Fruit fly (Drosophila melanogaster) whole organism, embryonic: ENCODE measurements around the gene CG34296.
A peak's percentile ranks its signal among the peaks of the same experiment; 100 is the strongest.

ENCODE experiments used
- Atf6 ChIP-seq: fragments of 200-800 bp; sonication (Bioruptor generic); IDR thresholded peaks from 2 replicates; pipeline ENCODE4 v1.3.6; 2022; ENCODE audit warnings: missing biosample characterization, missing genetic modification characterization
- CG10274 ChIP-seq: fragments of 200-800 bp; sonication (Bioruptor generic); optimal IDR thresholded peaks from 3 replicates; lab custom pipeline; 2017; ENCODE audit warnings: missing biosample characterization, mild to moderate bottlenecking, missing genetic modification characterization
- CG10543 ChIP-seq: fragments of 200-800 bp; sonication (Bioruptor generic); optimal IDR thresholded peaks from 3 replicates; lab custom pipeline; 2017; ENCODE audit warnings: missing biosample characterization, mild to moderate bottlenecking, missing genetic modification characterization, moderate library complexity
- CG11093 ChIP-seq: fragments of 200-800 bp; sonication (Bioruptor generic); IDR thresholded peaks from 3 replicates; pipeline ENCODE4 v1.3.6; 2022; ENCODE audit warnings: missing biosample characterization, missing genetic modification characterization
- CG11247 ChIP-seq: fragments of 200-800 bp; sonication (Bioruptor generic); IDR thresholded peaks from 2 replicates; pipeline ENCODE4 v1.3.6; 2022; ENCODE audit warnings: missing biosample characterization, missing genetic modification characterization
- CG11456 ChIP-seq: fragments of 200-800 bp; sonication (Bioruptor generic); IDR thresholded peaks from 3 replicates; pipeline ENCODE4 v1.3.6; 2022; ENCODE audit warnings: missing biosample characterization, missing genetic modification characterization
- CG12071 ChIP-seq: fragments of 200-800 bp; sonication (Bioruptor generic); optimal IDR thresholded peaks from 3 replicates; lab custom pipeline; 2018; ENCODE audit warnings: missing biosample characterization, mild to moderate bottlenecking, missing genetic modification characterization
- CG14667 ChIP-seq: fragments of 200-800 bp; sonication (Bioruptor generic); IDR thresholded peaks from 2 replicates; pipeline ENCODE4 v1.3.6; 2022; ENCODE audit warnings: missing biosample characterization, missing genetic modification characterization
- CG1603 ChIP-seq: fragments of 200-800 bp; sonication (Bioruptor generic); optimal IDR thresholded peaks from 2 replicates; lab custom pipeline; 2019; ENCODE audit warnings: missing biosample characterization, mild to moderate bottlenecking, missing genetic modification characterization, moderate library complexity
- CG17385 ChIP-seq: fragments of 200-800 bp; sonication (Bioruptor generic); optimal IDR thresholded peaks from 3 replicates; lab custom pipeline; 2018; ENCODE audit warnings: missing biosample characterization, mild to moderate bottlenecking, missing genetic modification characterization
- CG18011 ChIP-seq: fragments of 200-800 bp; sonication (Bioruptor generic); optimal IDR thresholded peaks from 2 replicates; lab custom pipeline; 2017; ENCODE audit warnings: missing biosample characterization, missing genetic modification characterization, mild to moderate bottlenecking, moderate library complexity, missing genotype
- CG18619 ChIP-seq: fragments of 200-800 bp; sonication (Bioruptor generic); optimal IDR thresholded peaks from 3 replicates; lab custom pipeline; 2017; ENCODE audit warnings: missing biosample characterization, mild to moderate bottlenecking, missing genetic modification characterization
- CG2889 ChIP-seq: fragments of 200-800 bp; sonication (Bioruptor generic); IDR thresholded peaks from 3 replicates; pipeline ENCODE4 v1.3.6; 2022; ENCODE audit warnings: missing biosample characterization, missing genetic modification characterization
- CG4404 ChIP-seq: fragments of 200-800 bp; sonication (Bioruptor generic); IDR thresholded peaks from 2 replicates; pipeline ENCODE4 v1.3.6; 2022; ENCODE audit warnings: missing biosample characterization, missing genetic modification characterization
- CG4617 ChIP-seq: fragments of 200-800 bp; sonication (Bioruptor generic); optimal IDR thresholded peaks from 3 replicates; lab custom pipeline; 2016; ENCODE audit warnings: missing biosample characterization, missing genetic modification characterization, borderline replicate concordance
- CG5953 ChIP-seq: fragments of 200-800 bp; sonication (Bioruptor generic); IDR thresholded peaks from 2 replicates; pipeline ENCODE4 v1.3.6; 2022; ENCODE audit warnings: missing biosample characterization, missing genetic modification characterization
- CG8359 ChIP-seq: fragments of 200-800 bp; sonication (Bioruptor generic); optimal IDR thresholded peaks from 2 replicates; lab custom pipeline; 2017; ENCODE audit warnings: missing biosample characterization, mild to moderate bottlenecking, missing genetic modification characterization, borderline replicate concordance
- CG8924 ChIP-seq: fragments of 200-800 bp; optimal IDR thresholded peaks from 3 replicates; lab custom pipeline; 2019; ENCODE audit warnings: missing biosample characterization, mild to moderate bottlenecking, missing genetic modification characterization, moderate library complexity
- CG9797 ChIP-seq: fragments of 200-800 bp; sonication (Bioruptor generic); optimal IDR thresholded peaks from 3 replicates; lab custom pipeline; 2018; ENCODE audit warnings: missing biosample characterization, mild to moderate bottlenecking, missing genetic modification characterization
- CG9932 ChIP-seq: fragments of 200-800 bp; sonication (Bioruptor generic); IDR thresholded peaks from 2 replicates; pipeline ENCODE4 v1.3.6; 2022; ENCODE audit warnings: missing biosample characterization, missing genetic modification characterization
- CHES-1-like ChIP-seq: fragments of 200-800 bp; sonication (Bioruptor generic); optimal IDR thresholded peaks from 2 replicates; lab custom pipeline; 2016; ENCODE audit warnings: missing biosample characterization, missing genetic modification characterization
- CrebB ChIP-seq: fragments of 200-800 bp; sonication (Bioruptor generic); optimal IDR thresholded peaks from 3 replicates; lab custom pipeline; 2018; ENCODE audit warnings: missing biosample characterization, mild to moderate bottlenecking, missing genetic modification characterization
- Dfd ChIP-seq, 2 experiments: fragments of >200 bp; optimal IDR thresholded peaks; 2 replicates each; lab custom pipeline; 2017; ENCODE audit warnings: missing biosample characterization in 2 of 2, missing genetic modification characterization in 2 of 2
- Gsc ChIP-seq: fragments of 200-800 bp; sonication (Bioruptor generic); IDR thresholded peaks from 2 replicates; pipeline ENCODE4 v1.3.6; 2022; ENCODE audit warnings: missing biosample characterization, missing genetic modification characterization
- HLH3B ChIP-seq: fragments of 200-800 bp; sonication (Bioruptor generic); IDR thresholded peaks from 2 replicates; pipeline ENCODE4 v1.3.6; 2022; ENCODE audit warnings: missing biosample characterization, missing genetic modification characterization
- HLH54F ChIP-seq: fragments of 200-800 bp; sonication (Bioruptor generic); optimal IDR thresholded peaks from 3 replicates; lab custom pipeline; 2016; ENCODE audit warnings: missing biosample characterization, missing genetic modification characterization
- Hr51 ChIP-seq, 2 experiments: fragments of 200-800 bp; sonication (Bioruptor generic); optimal IDR thresholded peaks; 2 replicates in 1 of 2; 3 replicates in 1 of 2; lab custom pipeline; 2016 to 2018; ENCODE audit warnings: missing biosample characterization in 2 of 2, missing genetic modification characterization in 2 of 2, mild to moderate bottlenecking in 1 of 2, moderate library complexity in 1 of 2
- Jarid2 ChIP-seq: fragments of 200-800 bp; sonication (Bioruptor generic); optimal IDR thresholded peaks from 3 replicates; lab custom pipeline; 2017; ENCODE audit warnings: mild to moderate bottlenecking, missing biosample characterization, missing genetic modification reagents, missing genetic modification characterization
- MBD-R2 ChIP-seq: fragments of 200-800 bp; sonication (Bioruptor generic); IDR thresholded peaks from 2 replicates; pipeline ENCODE4 v1.3.6; 2022; ENCODE audit warnings: missing biosample characterization, missing genetic modification characterization
- Meics ChIP-seq: fragments of 200-800 bp; sonication (Bioruptor generic); optimal IDR thresholded peaks from 2 replicates; lab custom pipeline; 2017; ENCODE audit warnings: missing biosample characterization, mild to moderate bottlenecking, missing genetic modification characterization
- NfI ChIP-seq: fragments of 200-800 bp; sonication (Bioruptor generic); optimal IDR thresholded peaks from 3 replicates; lab custom pipeline; 2018; ENCODE audit warnings: missing biosample characterization, mild to moderate bottlenecking, missing genetic modification characterization, moderate library complexity
- Ptx1 ChIP-seq: fragments of 200-800 bp; sonication (Bioruptor generic); IDR thresholded peaks from 2 replicates; pipeline ENCODE4 v1.3.6; 2022; ENCODE audit warnings: missing biosample characterization, missing genetic modification characterization
- Rx ChIP-seq: fragments of 200-800 bp; sonication (Bioruptor generic); IDR thresholded peaks from 2 replicates; pipeline ENCODE4 v1.3.6; 2022; ENCODE audit warnings: missing biosample characterization, missing genetic modification characterization
- Usf ChIP-seq: fragments of 200-800 bp; sonication (Bioruptor generic); optimal IDR thresholded peaks from 2 replicates; lab custom pipeline; 2017; ENCODE audit warnings: missing genotype, missing biosample characterization, missing genetic modification characterization
- ase ChIP-seq: fragments of 200-800 bp; sonication (Bioruptor generic); IDR thresholded peaks from 3 replicates; pipeline ENCODE4 v1.3.6; 2022; ENCODE audit warnings: missing biosample characterization, missing genetic modification characterization
- cas ChIP-seq: fragments of 200-800 bp; sonication (Bioruptor generic); IDR thresholded peaks from 2 replicates; pipeline ENCODE4 v1.3.6; 2022; ENCODE audit warnings: missing biosample characterization, missing genetic modification characterization
- ewg ChIP-seq: fragments of 200-800 bp; sonication (Bioruptor generic); optimal IDR thresholded peaks from 3 replicates; lab custom pipeline; 2017; ENCODE audit warnings: mild to moderate bottlenecking, missing biosample characterization, missing genetic modification reagents, missing genetic modification characterization
- hb ChIP-seq: fragments of 200-800 bp; sonication (Bioruptor generic); IDR thresholded peaks from 3 replicates; pipeline ENCODE4 v1.3.6; 2022; ENCODE audit warnings: missing biosample characterization, missing genetic modification characterization; ENCODE audit not compliant: partially characterized antibody
- lilli ChIP-seq: fragments of 200-800 bp; sonication (Bioruptor generic); optimal IDR thresholded peaks from 3 replicates; lab custom pipeline; 2016; ENCODE audit warnings: missing biosample characterization, missing genetic modification characterization
- luna ChIP-seq: fragments of 200-800 bp; sonication (Bioruptor generic); optimal IDR thresholded peaks from 2 replicates; lab custom pipeline; 2016; ENCODE audit warnings: missing biosample characterization, missing genetic modification characterization
- maf-S ChIP-seq: fragments of 200-800 bp; sonication (Bioruptor generic); optimal IDR thresholded peaks from 2 replicates; lab custom pipeline; 2016; ENCODE audit warnings: missing biosample characterization, missing genetic modification characterization
- pho ChIP-seq: fragments of 200-800 bp; sonication (Bioruptor generic); optimal IDR thresholded peaks from 2 replicates; lab custom pipeline; 2016; ENCODE audit warnings: missing biosample characterization, missing genetic modification characterization
- repo ChIP-seq: fragments of 200-800 bp; sonication (Bioruptor generic); optimal IDR thresholded peaks from 2 replicates; lab custom pipeline; 2016; ENCODE audit warnings: missing biosample characterization, missing genetic modification characterization
- so ChIP-seq: fragments of 200-800 bp; sonication (Bioruptor generic); IDR thresholded peaks from 3 replicates; pipeline ENCODE4 v1.3.6; 2022; ENCODE audit warnings: missing biosample characterization, missing genetic modification characterization
- tgo ChIP-seq: fragments of 200-800 bp; sonication (Bioruptor generic); IDR thresholded peaks from 3 replicates; pipeline ENCODE4 v1.3.6; 2022; ENCODE audit warnings: missing biosample characterization, missing genetic modification characterization
- tin ChIP-seq: fragments of 200-800 bp; sonication (Bioruptor generic); optimal IDR thresholded peaks from 3 replicates; lab custom pipeline; 2016; ENCODE audit warnings: missing biosample characterization, missing genetic modification characterization
- trh ChIP-seq: fragments of 200-800 bp; sonication (Bioruptor generic); optimal IDR thresholded peaks from 2 replicates; lab custom pipeline; 2016; ENCODE audit warnings: missing biosample characterization, missing genetic modification characterization
- unpg ChIP-seq: fragments of 200-800 bp; sonication (Bioruptor generic); optimal IDR thresholded peaks from 3 replicates; lab custom pipeline; 2018; ENCODE audit warnings: missing biosample characterization, mild to moderate bottlenecking, missing genetic modification characterization, moderate library complexity
- usp ChIP-seq: fragments of >200 bp; optimal IDR thresholded peaks from 2 replicates; lab custom pipeline; 2017; ENCODE audit warnings: missing biosample characterization, missing genetic modification characterization
- vnd ChIP-seq: fragments of 200-800 bp; sonication (Bioruptor generic); IDR thresholded peaks from 3 replicates; pipeline ENCODE4 v1.3.6; 2022; ENCODE audit warnings: missing biosample characterization, missing genetic modification characterization; ENCODE audit not compliant: partially characterized antibody
- wek ChIP-seq: fragments of 200-800 bp; sonication (Bioruptor generic); optimal IDR thresholded peaks from 3 replicates; lab custom pipeline; 2018; ENCODE audit warnings: missing biosample characterization, mild to moderate bottlenecking, missing genetic modification characterization, moderate library complexity

Gene CG34296

dm6 chr3R:29675333-29675732 is 47.0 kb upstream of the CG34296 start, which contains the start of the genes Bub3 and Cap-D2 (continued):
- no peak for TF ChIP-seq Dfd (GFP tag; optimal IDR thresholded peaks at IDR 0.05; lab: Kevin White, UChicago)
- peak; percentile 34; the same call in 1 of the 2 replicates for TF ChIP-seq Rx (GFP tag; lab: Robert Waterston, UW)
- peak; percentile 54 for TF ChIP-seq CG14667 (GFP tag; lab: Robert Waterston, UW)
- no peak for TF ChIP-seq so (GFP tag; lab: Robert Waterston, UW)
- peak; percentile 60 for TF ChIP-seq maf-S (GFP tag; lab: Kevin White, UChicago)
- TF ChIP-seq CG17385 (GFP tag; lab: Kevin White, UChicago): peak; percentile 51
- no peak for TF ChIP-seq CG5953 (GFP tag; lab: Robert Waterston, UW)
- TF ChIP-seq CG12071: no peak
- peak; percentile 57; the same call in 2 of the 3 replicates for TF ChIP-seq tgo (GFP tag; lab: Robert Waterston, UW)
- TF ChIP-seq unpg: peak; percentile 74
- peak; percentile 44 for TF ChIP-seq CG18619 (GFP tag; lab: Kevin White, UChicago)
- TF ChIP-seq CG11456 (GFP tag; lab: Robert Waterston, UW): 0 out of 3 replicates have a peak, but pooled peaks have one; percentile 13
- peak; percentile 82 for TF ChIP-seq vnd (GFP tag; lab: Robert Waterston, UW)
- TF ChIP-seq HLH54F (GFP tag; lab: Kevin White, UChicago): peak; percentile 72
- no peak for TF ChIP-seq CG10274 (GFP tag; lab: Kevin White, UChicago)
- peak; percentile 76 for TF ChIP-seq hb (GFP tag; lab: Robert Waterston, UW)
- TF ChIP-seq CG4404 (GFP tag; lab: Robert Waterston, UW): peak; percentile 45
- TF ChIP-seq lilli (GFP tag; lab: Kevin White, UChicago): peak; percentile 83
- TF ChIP-seq CG8359 (GFP tag; lab: Kevin White, UChicago): no peak
- peak; percentile 20 for TF ChIP-seq luna (GFP tag; lab: Kevin White, UChicago)
- no peak for TF ChIP-seq CG18011 (GFP tag; lab: Kevin White, UChicago)
- peak in 1 of 2 experiments; percentile 70 for TF ChIP-seq Hr51 (GFP tag; optimal IDR thresholded peaks at IDR 0.05; lab: Kevin White, UChicago)
- no peak for TF ChIP-seq Usf (GFP tag; lab: Kevin White, UChicago)
- TF ChIP-seq wek (GFP tag; lab: Kevin White, UChicago): peak; percentile 99
- peak; percentile 76 for TF ChIP-seq Atf6 (GFP tag; lab: Robert Waterston, UW)
- peak; percentile 80 for TF ChIP-seq CG1603 (tag; lab: Kevin White, UChicago)
- peak; percentile 48 for TF ChIP-seq CrebB
- TF ChIP-seq HLH3B (GFP tag; lab: Robert Waterston, UW): peak; percentile 67
- TF ChIP-seq NfI: peak; percentile 66
- peak; percentile 53 for TF ChIP-seq ewg (GFP tag; lab: Kevin White, UChicago)
- peak; percentile 89 for TF ChIP-seq CHES-1-like
- TF ChIP-seq CG10543 (GFP tag; lab: Kevin White, UChicago): no peak
- TF ChIP-seq tin (GFP tag; lab: Kevin White, UChicago): peak; percentile 81
- no peak for TF ChIP-seq usp (GFP tag; lab: Kevin White, UChicago)
- no peak for TF ChIP-seq cas (GFP tag; lab: Robert Waterston, UW)
- TF ChIP-seq CG11093 (GFP tag; lab: Robert Waterston, UW): peak; percentile 19; the same call in 1 of the 3 replicates
- TF ChIP-seq Jarid2: no peak
- peak; percentile 73 for TF ChIP-seq repo
- peak; percentile 71 for TF ChIP-seq CG4617 (GFP tag; lab: Kevin White, UChicago)
- TF ChIP-seq pho (GFP tag; lab: Kevin White, UChicago): peak; percentile 77
- TF ChIP-seq MBD-R2 (GFP tag; lab: Robert Waterston, UW): peak; percentile 94
- peak; percentile 65 for TF ChIP-seq CG8924 (tag; lab: Kevin White, UChicago)
- peak; percentile 81 for TF ChIP-seq CG9932 (GFP tag; lab: Robert Waterston, UW)
- TF ChIP-seq CG2889 (GFP tag; lab: Robert Waterston, UW): peak; percentile 60
- peak; percentile 41; the same call in 1 of the 2 replicates for TF ChIP-seq Ptx1 (GFP tag; lab: Robert Waterston, UW)
- TF ChIP-seq trh (GFP tag; lab: Kevin White, UChicago): no peak
- no peak for TF ChIP-seq Gsc (GFP tag; lab: Robert Waterston, UW)
- 0 out of 2 replicates have a peak, but pooled peaks have one; percentile 21 for TF ChIP-seq CG11247 (GFP tag; lab: Robert Waterston, UW)
- TF ChIP-seq CG9797 (GFP tag; lab: Kevin White, UChicago): peak; percentile 2
- TF ChIP-seq ase (GFP tag; lab: Robert Waterston, UW): peak; percentile 66
- TF ChIP-seq Meics (GFP tag; lab: Kevin White, UChicago): peak; percentile 65
